Fruit fly (Drosophila melanogaster) whole organism, embryonic: ENCODE measurements around the gene CG2278.
A peak's percentile ranks its signal among the peaks of the same experiment; 100 is the strongest.

ENCODE experiments used
- CG14710 ChIP-seq: fragments of 200-800 bp; sonication (Bioruptor generic); optimal IDR thresholded peaks from 3 replicates; lab custom pipeline; 2019; ENCODE audit warnings: missing biosample characterization, mild to moderate bottlenecking, missing genetic modification characterization, moderate library complexity
- Chrac-16 ChIP-seq: fragments of 200-800 bp; sonication (Bioruptor generic); optimal IDR thresholded peaks from 3 replicates; lab custom pipeline; 2016; ENCODE audit warnings: missing biosample characterization, missing genetic modification characterization
- al ChIP-seq: fragments of 200-800 bp; sonication (Bioruptor generic); IDR thresholded peaks from 2 replicates; pipeline ENCODE4 v1.3.6; 2022; ENCODE audit warnings: missing biosample characterization, missing genetic modification characterization
- az2 ChIP-seq: fragments of 200-800 bp; sonication (Bioruptor generic); optimal IDR thresholded peaks from 3 replicates; lab custom pipeline; 2016; ENCODE audit warnings: missing biosample characterization, missing genetic modification characterization
- esg ChIP-seq: fragments of 200-800 bp; sonication (Bioruptor generic); conservative IDR thresholded peaks from 2 replicates; pipeline ENCODE4 v1.3.6; 2022; ENCODE audit warnings: missing biosample characterization, missing genetic modification characterization
- her ChIP-seq: fragments of 200-800 bp; sonication (Bioruptor generic); optimal IDR thresholded peaks from 2 replicates; lab custom pipeline; 2016; ENCODE audit warnings: missing biosample characterization, missing genetic modification characterization
- hkb ChIP-seq, 2 experiments: fragments of 200-800 bp in 1 of 2; fragments of >200 bp in 1 of 2; sonication (Bioruptor generic) in 1 of 2; IDR thresholded peaks in 1 of 2; optimal IDR thresholded peaks in 1 of 2; 2 replicates each; pipeline versions ENCODE4 v1.3.6 to Lab custom; 2017 to 2022; ENCODE audit warnings: missing biosample characterization in 1 of 2, missing genetic modification characterization in 1 of 2
- kay ChIP-seq: fragments of 200-800 bp; sonication (Bioruptor generic); optimal IDR thresholded peaks from 2 replicates; lab custom pipeline; 2016; ENCODE audit warnings: missing biosample characterization, missing genetic modification characterization
- zfh1 ChIP-seq: fragments of 200-800 bp; sonication (Bioruptor generic); IDR thresholded peaks from 3 replicates; pipeline ENCODE4 v1.3.6; 2022; ENCODE audit warnings: missing biosample characterization, missing genetic modification characterization

dm6 chrX:8125224-8125649, 44.8 kb downstream of the CG2278 start:
- no peak for TF ChIP-seq al (GFP tag; lab: Robert Waterston, UW)
- peak; percentile 47 for TF ChIP-seq az2 (GFP tag; lab: Kevin White, UChicago)
- no peak for TF ChIP-seq Chrac-16 (GFP tag; lab: Kevin White, UChicago)
- TF ChIP-seq hkb (optimal IDR thresholded peaks at IDR 0.05; lab: Kevin White, UChicago), result no peak
- TF ChIP-seq hkb (GFP tag; IDR thresholded peaks at IDR 0.05; lab: Robert Waterston, UW), result 0 out of 2 replicates have a peak, but pooled peaks have one; percentile 49
- TF ChIP-seq esg (GFP tag; lab: Robert Waterston, UW), result 0 out of 2 replicates have a peak, but pooled peaks have one; percentile 27
- no peak for TF ChIP-seq kay (GFP tag; lab: Kevin White, UChicago)
- 0 out of 3 replicates have a peak, but pooled peaks have one; percentile 46 for TF ChIP-seq zfh1
- no peak for TF ChIP-seq her (GFP tag; lab: Kevin White, UChicago)
- peak; percentile 55 for TF ChIP-seq CG14710 (tag; lab: Kevin White, UChicago)
